Worm (Caenorhabditis elegans): ENCODE data around the gene acl-6.
A peak's percentile ranks its signal among the peaks of the same experiment; 100 is the strongest.
"Not testable (repeated sequence)": the region's sequence is repeated elsewhere in the genome, so short reads cannot be mapped to it uniquely, and the experiment has no call there.

Gene acl-6

ce11 chrV:5470930-5471329 is 37.7 kb downstream of the acl-6 start, which contains the start of gene ZC317.7:
Gene ZC317.7, minus strand, starts transcription at chrV:5471030.
- TF ChIP-seq ceh-48 (tag; optimal IDR thresholded peaks at IDR 0.05); ceh-19 (GFP tag; optimal IDR thresholded peaks at IDR 0.05); mec-3 (tag; optimal IDR thresholded peaks at IDR 0.05; ENCODE audit: borderline replicate concordance): not testable (repeated sequence)

ce11 chrV:5477719-5478118 is 44.5 kb downstream of the acl-6 start:
- peak; percentile 29 for TF ChIP-seq ceh-48 (tag; optimal IDR thresholded peaks at IDR 0.05)
- no peak for TF ChIP-seq hlh-13 (GFP tag; optimal IDR thresholded peaks at IDR 0.05)

ce11 chrV:5482315-5482714 is 49.1 kb downstream of the acl-6 start, which contains the start of gene srg-66:
Gene srg-66, minus strand, starts transcription at chrV:5482415.
- TF ChIP-seq unc-86 (tag; optimal IDR thresholded peaks at IDR 0.05) (no peak), ets-4 (tag; optimal IDR thresholded peaks at IDR 0.05) (no peak), ceh-6 (GFP tag; optimal IDR thresholded peaks at IDR 0.05) (no peak), pha-2 (tag; optimal IDR thresholded peaks at IDR 0.05) (no peak), mec-3 (tag; optimal IDR thresholded peaks at IDR 0.05; ENCODE audit: borderline replicate concordance) (no peak), ceh-30 (tag; optimal IDR thresholded peaks at IDR 0.05) (no peak), hlh-13 (GFP tag; optimal IDR thresholded peaks at IDR 0.05) (no peak), rnt-1 (tag; optimal IDR thresholded peaks at IDR 0.05) (no peak), sox-2 (GFP tag; IDR thresholded peaks at IDR 0.05) (no peak), ceh-31 (tag; optimal IDR thresholded peaks at IDR 0.05) (no peak), ceh-2 (tag; optimal IDR thresholded peaks at IDR 0.05) (no peak), nfya-1 (tag; optimal IDR thresholded peaks at IDR 0.05) (no peak)

- TF ChIP-seq ama-1 (optimal IDR thresholded peaks at IDR 0.05) (no peak), hlh-8 (tag; optimal IDR thresholded peaks at IDR 0.05) (no peak), ztf-16 (tag; optimal IDR thresholded peaks at IDR 0.05) (no peak), C38D4.7 (GFP tag; optimal IDR thresholded peaks at IDR 0.05) (no peak), nhr-232 (tag; optimal IDR thresholded peaks at IDR 0.05) (no peak), ahr-1 (tag; optimal IDR thresholded peaks at IDR 0.05) (no peak), mec-3 (tag; optimal IDR thresholded peaks at IDR 0.05; ENCODE audit: borderline replicate concordance) (no peak), unc-55 (GFP tag; optimal IDR thresholded peaks at IDR 0.05) (no peak), zip-5 (tag; optimal IDR thresholded peaks at IDR 0.05) (no peak), ttx-3 (tag; optimal IDR thresholded peaks at IDR 0.05) (no peak), Y22D7AL.16 (tag; optimal IDR thresholded peaks at IDR 0.05) (no peak), lin-11 (tag; optimal IDR thresholded peaks at IDR 0.05) (no peak)
Observed at ce11 chrV:5484866-5485265, 51.7 kb downstream of the acl-6 start, which contains the start of gene srg-65. Gene srg-65, minus strand, starts transcription at chrV:5484966.

Data from whole organism, late embryonic.